Fruit fly (Drosophila melanogaster) whole organism, embryonic: Measurements from ENCODE around the gene Ocrl.

Experiments
- CG13296 ChIP-seq: fragments of 200-800 bp; sonication (Bioruptor generic); optimal IDR thresholded peaks from 3 replicates; lab custom pipeline; 2018; ENCODE audit warnings: missing biosample characterization, mild to moderate bottlenecking, missing genetic modification characterization
- Rfx ChIP-seq: fragments of 200-800 bp; sonication (Bioruptor generic); IDR thresholded peaks from 2 replicates; pipeline ENCODE4 v1.3.6; 2022; ENCODE audit warnings: missing biosample characterization, missing genetic modification characterization
- tgo ChIP-seq: fragments of 200-800 bp; sonication (Bioruptor generic); IDR thresholded peaks from 3 replicates; pipeline ENCODE4 v1.3.6; 2022; ENCODE audit warnings: missing biosample characterization, missing genetic modification characterization

The Ocrl gene

DNA sequence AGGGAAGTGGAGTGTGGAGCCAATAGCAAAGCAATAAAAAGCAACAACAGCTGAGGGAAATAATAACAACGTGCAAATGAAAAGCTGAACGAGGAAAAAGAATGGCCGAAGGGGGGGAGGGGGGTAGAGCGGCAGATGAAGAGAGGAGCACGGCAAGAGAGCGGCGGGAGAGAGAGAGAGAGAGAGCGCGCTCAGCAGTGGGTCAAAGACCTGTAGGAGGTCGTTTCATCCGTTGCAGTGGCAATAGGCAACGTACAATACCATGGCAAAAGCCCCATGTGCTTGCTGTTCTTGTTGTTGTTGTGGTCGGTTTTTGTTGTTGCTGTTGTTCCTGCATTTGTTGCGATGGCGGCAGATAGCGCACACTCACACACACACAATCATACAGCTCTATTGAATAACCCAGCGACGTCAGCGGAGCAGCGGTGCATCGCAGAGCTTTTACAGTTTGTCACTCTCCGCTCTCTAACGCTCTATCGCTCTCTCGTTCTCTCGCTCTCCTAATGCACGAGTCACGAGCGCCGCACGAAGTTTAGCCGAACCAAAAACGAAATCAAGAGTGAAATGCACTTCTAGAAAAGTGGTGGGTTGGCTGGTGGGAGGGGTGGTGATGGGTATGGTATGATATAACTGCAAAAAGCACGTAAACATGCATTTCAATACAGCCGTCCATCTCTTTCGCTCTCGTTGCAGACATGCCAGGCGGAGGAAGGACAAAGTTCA lies 53.3 kb downstream of the Ocrl start (continued):
- TF ChIP-seq CG13296 = no peak
- no peak for TF ChIP-seq Rfx (GFP tag; lab: Robert Waterston, UW)
- no peak for TF ChIP-seq tgo (GFP tag; lab: Robert Waterston, UW)
- TF ChIP-seq, all 482 proteins: peak for 29
